Fruit fly (Drosophila melanogaster): ENCODE results near the gene CG7201.

CG7201 gene

DNA sequence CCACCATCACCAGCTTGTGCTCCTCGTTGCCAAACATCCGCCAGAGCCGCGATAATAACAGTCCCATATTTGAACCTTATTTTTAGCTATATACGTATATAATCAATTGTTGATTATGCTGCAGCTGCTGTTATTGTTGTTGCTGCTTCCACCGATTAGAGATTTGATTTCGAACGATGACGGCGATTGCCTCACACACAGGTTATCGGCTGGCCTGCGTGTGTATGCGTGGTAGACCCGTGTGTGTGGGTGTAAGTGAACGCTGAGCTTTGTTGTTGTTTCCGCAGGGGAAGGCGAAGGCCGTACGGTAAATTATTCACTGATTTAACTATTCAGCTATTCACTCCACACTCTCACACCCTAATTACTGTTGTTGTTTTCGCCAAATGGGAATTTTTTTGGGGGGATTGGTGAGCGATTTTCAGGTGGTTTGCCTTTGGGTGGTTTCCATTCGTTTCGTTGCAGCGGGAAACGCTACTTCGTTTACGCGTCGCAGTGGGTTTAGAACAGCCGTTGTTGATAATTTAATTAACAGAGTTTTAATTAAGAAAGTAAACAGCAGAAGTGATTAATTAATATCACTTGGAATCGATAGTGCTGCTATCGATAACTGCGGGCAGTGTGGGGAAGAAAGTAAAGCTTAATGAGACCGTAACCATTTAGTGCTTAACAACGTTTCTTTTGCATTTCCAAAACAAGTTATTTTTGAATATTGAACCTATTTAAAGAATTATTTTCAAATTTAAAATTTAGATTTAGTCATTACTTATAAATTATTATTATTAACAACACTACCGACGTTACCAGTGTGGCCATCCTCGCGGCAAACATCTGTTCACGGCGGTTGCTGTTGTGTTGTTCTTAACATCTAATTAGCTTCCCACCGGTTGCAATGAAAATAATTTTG lies 4.3 kb upstream of the CG7201 start, which contains the start of the genes Arl5 and CG13671 (continued):
- no peak for TF ChIP-seq sqz (GFP tag; optimal IDR thresholded peaks at IDR 0.05)
- peak; percentile 75 for TF ChIP-seq Mrtf (GFP tag; IDR thresholded peaks at IDR 0.05)
- peak; percentile 62 for TF ChIP-seq Myb (GFP tag; optimal IDR thresholded peaks at IDR 0.05)
- peak; percentile 68 for TF ChIP-seq CG2202 (tag; optimal IDR thresholded peaks at IDR 0.05)
- no peak for TF ChIP-seq CG10565 (GFP tag; optimal IDR thresholded peaks at IDR 0.05)
- TF ChIP-seq Dll (GFP tag; IDR thresholded peaks at IDR 0.05; ENCODE audit: partially characterized antibody), result peak; percentile 86
- TF ChIP-seq CG3847 (GFP tag; IDR thresholded peaks at IDR 0.05), result peak; percentile 75
- no peak for TF ChIP-seq bowl (GFP tag; IDR thresholded peaks at IDR 0.05)
- no peak for TF ChIP-seq CG16779 (GFP tag; IDR thresholded peaks at IDR 0.05)
- peak; percentile 78 for TF ChIP-seq unpg (GFP tag; optimal IDR thresholded peaks at IDR 0.05)
- peak; percentile 83 for TF ChIP-seq CG32772 (GFP tag; IDR thresholded peaks at IDR 0.05)
- peak; percentile 59; the same call in 1 of the 3 replicates for TF ChIP-seq so (GFP tag; IDR thresholded peaks at IDR 0.05)
- TF ChIP-seq gce (GFP tag; IDR thresholded peaks at IDR 0.05), result 0 out of 3 replicates have a peak, but pooled peaks have one; percentile 25
- TF ChIP-seq ewg (GFP tag; optimal IDR thresholded peaks at IDR 0.05), result peak; percentile 49
- peak; percentile 83 for TF ChIP-seq CG18599 (GFP tag; optimal IDR thresholded peaks at IDR 0.05)
- peak; percentile 53 for TF ChIP-seq CG1233 (GFP tag; optimal IDR thresholded peaks at IDR 0.05)
- no peak for TF ChIP-seq en (GFP tag; optimal IDR thresholded peaks at IDR 0.05)
- no peak for TF ChIP-seq CG6854 (GFP tag; optimal IDR thresholded peaks at IDR 0.05)
- TF ChIP-seq BEAF-32 (GFP tag; optimal IDR thresholded peaks at IDR 0.05), result peak; percentile 85
- peak; percentile 81 for TF ChIP-seq CG13775 (GFP tag; optimal IDR thresholded peaks at IDR 0.05)
- TF ChIP-seq ro (GFP tag; IDR thresholded peaks at IDR 0.05), result peak; percentile 20; the same call in 1 of the 2 replicates
- no peak for TF ChIP-seq prd (optimal IDR thresholded peaks at IDR 0.05)
- TF ChIP-seq prd (GFP tag; IDR thresholded peaks at IDR 0.05), result peak; percentile 91
- peak; percentile 66 for TF ChIP-seq GATAe (GFP tag; conservative IDR thresholded peaks at IDR 0.05)
- TF ChIP-seq CG17186 (GFP tag; optimal IDR thresholded peaks at IDR 0.05), result peak; percentile 3
- peak; percentile 29 for TF ChIP-seq Nf-YB (GFP tag; optimal IDR thresholded peaks at IDR 0.05)
- TF ChIP-seq CG7928 (GFP tag; optimal IDR thresholded peaks at IDR 0.05), result peak; percentile 47
- TF ChIP-seq ind (GFP tag; optimal IDR thresholded peaks at IDR 0.05), result peak; percentile 88
- TF ChIP-seq fd64A (GFP tag; optimal IDR thresholded peaks at IDR 0.05), result no peak
- peak; percentile 85 for TF ChIP-seq sisA (GFP tag; IDR thresholded peaks at IDR 0.05)
- TF ChIP-seq Blimp-1 (GFP tag; optimal IDR thresholded peaks at IDR 0.05), result peak; percentile 76
- peak; percentile 86 for TF ChIP-seq phol (tag; optimal IDR thresholded peaks at IDR 0.05)
- TF ChIP-seq pnt (GFP tag; optimal IDR thresholded peaks at IDR 0.05), result peak; percentile 43
- TF ChIP-seq sr (GFP tag; IDR thresholded peaks at IDR 0.05), result peak; percentile 83; the same call in 2 of the 3 replicates
- TF ChIP-seq stc (GFP tag; IDR thresholded peaks at IDR 0.05), result peak; percentile 61
- peak; percentile 83 for TF ChIP-seq CG17328 (GFP tag; IDR thresholded peaks at IDR 0.05)
- peak; percentile 26 for TF ChIP-seq repo (GFP tag; optimal IDR thresholded peaks at IDR 0.05)
- peak; percentile 88 for TF ChIP-seq CG11247 (GFP tag; IDR thresholded peaks at IDR 0.05)
- peak; percentile 73 for TF ChIP-seq hbn (GFP tag; IDR thresholded peaks at IDR 0.05; ENCODE audit: partially characterized antibody)
- peak; percentile 10 for TF ChIP-seq Atf-2 (GFP tag; optimal IDR thresholded peaks at IDR 0.05)
- no peak for TF ChIP-seq tio (GFP tag; optimal IDR thresholded peaks at IDR 0.05)
- peak; percentile 88 for TF ChIP-seq CG11456 (GFP tag; IDR thresholded peaks at IDR 0.05)
- peak; percentile 84 for TF ChIP-seq ci (GFP tag; IDR thresholded peaks at IDR 0.05)
- peak; percentile 97 for TF ChIP-seq CG10267 (tag; optimal IDR thresholded peaks at IDR 0.05)
- peak; percentile 74 for TF ChIP-seq ftz-f1 (GFP tag; optimal IDR thresholded peaks at IDR 0.05)
- no peak for TF ChIP-seq CG9817 (tag; optimal IDR thresholded peaks at IDR 0.05)
- TF ChIP-seq Fer2 (tag; optimal IDR thresholded peaks at IDR 0.05), result no peak
- TF ChIP-seq Oli (tag; optimal IDR thresholded peaks at IDR 0.05), result peak; percentile 46

Data from whole organism, embryonic.